Fruit fly (Drosophila melanogaster) whole organism: ENCODE data around the gene emc.
A peak's percentile ranks its signal among the peaks of the same experiment; 100 is the strongest.

Experiments
- CG8478 ChIP-seq: fragments of >200 bp; optimal IDR thresholded peaks from 2 replicates; lab custom pipeline; 2018; ENCODE audit warnings: inconsistent platforms
- Dll ChIP-seq: fragments of >200 bp; optimal IDR thresholded peaks from 2 replicates; lab custom pipeline; 2017
- EcR ChIP-seq, 2 experiments: fragments of >200 bp; optimal IDR thresholded peaks; 2 replicates each; lab custom pipeline; 2017; ENCODE audit warnings: missing biosample characterization in 2 of 2, missing genetic modification characterization in 2 of 2, missing genetic modification reagents in 2 of 2
- pan ChIP-seq: fragments of >200 bp; optimal IDR thresholded peaks from 2 replicates; lab custom pipeline; 2017
- psq ChIP-seq: fragments of >200 bp; optimal IDR thresholded peaks from 2 replicates; lab custom pipeline; 2017
- usp ChIP-seq: fragments of >200 bp; optimal IDR thresholded peaks from 2 replicates; lab custom pipeline; 2017; ENCODE audit warnings: missing biosample characterization, missing genetic modification characterization, mixed read lengths

Gene emc

dm6 chr3L:749199-749538, at the start of gene emc:
emc (plus strand) TSS chr3L:749400.
- TF ChIP-seq pan (lab: Kevin White, UChicago) (no peak), psq (no peak), usp (GFP tag; lab: Kevin White, UChicago) (no peak), Dll (peak; percentile 10), EcR (GFP tag; optimal IDR thresholded peaks at IDR 0.05; lab: Kevin White, UChicago) (no peak)

- no peak for TF ChIP-seq psq
- no peak for TF ChIP-seq EcR (GFP tag; optimal IDR thresholded peaks at IDR 0.05; lab: Kevin White, UChicago)
- TF ChIP-seq pan (lab: Kevin White, UChicago) = no peak
Observed at dm6 chr3L:700160-700917, 48.9 kb upstream of the emc start.

DNA sequence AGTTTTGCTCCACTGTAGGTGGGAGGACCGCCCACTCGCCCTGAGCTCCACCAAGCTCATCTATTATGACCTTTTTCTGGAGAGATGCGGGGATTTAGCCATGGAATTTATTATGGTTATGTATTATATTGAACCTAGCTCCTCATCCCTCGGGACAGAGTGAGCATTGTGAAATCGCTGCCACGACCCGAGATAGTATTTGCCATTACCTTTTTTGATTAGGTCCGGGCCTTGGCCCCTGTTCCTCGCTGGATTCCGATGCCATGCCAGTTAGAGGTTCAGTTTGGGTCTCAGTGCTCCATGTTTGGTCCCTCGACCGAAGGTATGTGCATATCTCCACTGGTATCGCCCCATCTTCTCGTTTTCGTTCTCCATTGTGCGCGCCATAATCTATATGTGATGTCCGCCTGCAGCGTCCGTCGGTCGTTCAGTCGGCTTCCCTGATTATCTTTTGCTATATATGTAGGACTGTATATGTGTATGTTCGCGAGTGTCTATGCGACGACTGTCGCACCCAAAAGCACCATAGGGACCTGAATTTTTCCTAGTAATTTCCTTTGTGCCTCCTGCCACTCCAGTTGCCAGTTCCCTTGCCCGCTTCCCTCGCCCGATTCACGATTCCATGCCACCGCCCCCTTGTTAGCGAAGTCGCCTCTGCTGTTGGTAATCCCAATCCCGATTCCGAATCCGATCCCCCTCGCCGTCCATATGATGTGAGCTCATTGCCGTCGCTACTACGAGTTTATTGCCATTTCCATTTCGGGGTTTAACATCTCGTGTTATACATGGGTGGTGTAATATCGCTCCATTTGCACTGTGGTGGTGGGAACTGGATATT, 47.2 kb upstream of the emc start:
- TF ChIP-seq CG8478 (lab: Kevin White, UChicago) (no peak), usp (GFP tag; lab: Kevin White, UChicago) (no peak), pan (lab: Kevin White, UChicago) (no peak), Dll (no peak), EcR (GFP tag; optimal IDR thresholded peaks at IDR 0.05; lab: Kevin White, UChicago) (no peak), psq (no peak)

DNA sequence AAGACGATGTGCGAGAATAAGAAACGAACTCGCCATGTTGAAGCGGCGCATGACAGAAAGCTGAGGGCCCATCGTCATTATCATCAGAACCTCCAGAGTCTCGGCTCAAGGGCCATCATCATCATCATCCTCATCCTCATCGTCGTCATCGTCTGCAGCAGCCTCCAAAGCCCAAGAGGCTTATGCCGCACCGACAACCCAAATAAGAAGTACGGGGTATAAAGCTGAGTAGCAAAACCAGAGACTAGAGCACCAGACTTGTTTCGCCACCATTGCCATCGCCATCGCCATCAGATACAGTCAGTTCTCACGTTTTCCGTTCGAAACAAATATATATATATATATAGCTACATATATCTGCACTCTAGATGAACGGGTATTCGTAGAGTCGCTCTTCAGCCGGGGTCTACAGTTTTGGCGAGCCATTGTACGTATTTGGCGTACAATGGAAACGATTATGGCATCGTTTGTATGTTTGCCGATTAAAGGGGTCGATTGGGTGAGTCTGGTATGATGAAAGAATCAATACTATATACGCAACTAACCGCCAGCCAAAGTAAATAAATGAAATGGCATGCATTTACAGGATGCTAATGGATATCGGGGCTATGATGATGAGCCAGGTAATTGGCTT, 45.9 kb upstream of the emc start:
- no peak for TF ChIP-seq CG8478 (lab: Kevin White, UChicago)
- no peak for TF ChIP-seq psq
- TF ChIP-seq EcR (GFP tag; optimal IDR thresholded peaks at IDR 0.05; lab: Kevin White, UChicago) = no peak
- no peak for TF ChIP-seq pan (lab: Kevin White, UChicago)
- TF ChIP-seq Dll = no peak
- TF ChIP-seq usp (GFP tag; lab: Kevin White, UChicago) = no peak

DNA sequence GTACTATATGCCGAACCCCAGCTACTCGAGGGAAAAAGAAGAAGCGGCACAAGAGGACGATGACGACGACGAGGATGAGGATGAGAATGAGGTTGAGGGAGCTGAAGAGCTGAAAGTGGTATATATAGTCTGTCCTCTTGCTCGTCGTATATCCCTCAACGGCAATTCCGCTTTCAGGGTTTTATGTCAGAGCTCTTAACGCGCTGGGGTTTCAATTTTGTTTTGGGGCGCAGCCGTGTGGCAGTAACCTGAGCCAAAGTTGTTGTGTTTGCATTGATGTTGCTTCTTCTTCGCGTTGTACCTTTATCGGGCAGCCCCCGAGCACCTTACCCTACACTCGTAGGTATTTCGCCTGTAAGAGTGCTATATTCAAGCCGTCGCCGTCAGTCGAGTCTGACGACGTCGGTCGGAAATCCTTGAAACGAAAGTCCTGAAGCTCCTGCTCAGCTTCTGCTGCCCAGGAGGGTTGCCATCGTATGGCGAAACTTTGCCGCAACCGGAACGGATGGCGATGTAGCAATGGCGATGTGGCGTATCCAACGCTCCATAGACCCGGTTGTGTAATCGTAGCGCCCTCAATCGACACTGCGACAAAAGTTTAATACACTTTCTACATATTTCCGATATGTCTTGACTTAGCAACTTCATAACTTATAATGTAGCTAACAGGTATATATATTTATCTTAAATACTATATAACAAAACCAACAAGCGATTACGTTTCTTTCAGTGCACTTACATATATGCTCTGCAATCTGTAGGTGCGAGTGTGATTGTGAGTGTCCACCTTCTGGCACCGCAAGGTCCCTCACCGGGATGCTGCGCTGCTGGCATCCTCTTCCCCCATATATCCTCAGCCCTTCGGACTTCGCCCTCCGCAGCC, 44.3 kb upstream of the emc start:
- no peak for TF ChIP-seq pan (lab: Kevin White, UChicago)
- no peak for TF ChIP-seq EcR (GFP tag; optimal IDR thresholded peaks at IDR 0.05; lab: Kevin White, UChicago)
- TF ChIP-seq usp (GFP tag; lab: Kevin White, UChicago) = no peak
- no peak for TF ChIP-seq psq
- no peak for TF ChIP-seq CG8478 (lab: Kevin White, UChicago)
- no peak for TF ChIP-seq Dll

DNA sequence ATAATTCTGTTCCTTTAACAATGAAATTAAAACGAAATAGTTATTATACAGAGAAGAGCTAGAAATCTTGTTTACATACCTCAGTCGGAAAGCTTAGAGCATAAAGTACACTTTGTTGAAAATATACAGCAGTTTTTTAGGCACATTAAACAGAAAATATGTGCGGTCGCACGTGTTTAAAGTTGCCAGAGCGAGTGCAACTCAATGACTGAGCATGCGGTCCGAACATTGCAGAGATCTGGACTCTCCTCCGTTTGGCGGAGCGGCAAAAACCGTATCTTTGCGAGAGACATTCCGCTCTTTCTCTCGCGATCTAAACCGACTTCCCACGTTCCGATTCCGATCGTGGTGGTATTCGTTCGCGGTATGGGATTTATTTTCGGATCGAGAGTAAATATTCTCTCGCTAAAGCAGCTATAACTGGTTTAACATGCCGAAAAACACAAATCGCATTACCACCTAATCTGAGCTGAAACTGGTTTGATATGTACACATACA, 41.2 kb upstream of the emc start, which contains the start of gene CG13895:
CG13895 (minus strand) TSS at position 214 of the 498 bp plus-strand sequence.
- TF ChIP-seq EcR (GFP tag; optimal IDR thresholded peaks at IDR 0.05; lab: Kevin White, UChicago) = no peak
- no peak for TF ChIP-seq pan (lab: Kevin White, UChicago)

DNA sequence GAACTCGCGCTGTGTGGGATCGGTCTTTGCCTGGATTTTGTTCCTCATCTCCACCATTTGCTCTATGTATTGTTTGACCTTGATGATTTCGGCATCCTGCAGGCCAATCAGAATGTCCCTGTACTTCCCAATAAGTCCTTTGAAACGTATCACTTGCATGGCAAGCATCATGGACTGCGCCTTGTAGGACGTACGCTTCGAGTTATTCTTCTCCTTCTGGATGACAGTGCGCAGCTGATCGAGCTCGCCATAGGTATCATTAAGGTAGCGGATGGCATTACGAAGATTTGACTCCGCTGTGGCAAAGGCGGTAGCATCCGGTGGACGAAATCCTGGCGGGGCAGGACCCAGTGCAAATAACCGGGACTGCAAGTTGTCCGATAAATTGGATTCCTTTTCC, 39.3 kb upstream of the emc start:
- TF ChIP-seq pan (lab: Kevin White, UChicago) (no peak), usp (GFP tag; lab: Kevin White, UChicago) (no peak), EcR (GFP tag; optimal IDR thresholded peaks at IDR 0.05; lab: Kevin White, UChicago) (no peak), Dll (no peak), psq (no peak), CG8478 (lab: Kevin White, UChicago) (no peak)

DNA sequence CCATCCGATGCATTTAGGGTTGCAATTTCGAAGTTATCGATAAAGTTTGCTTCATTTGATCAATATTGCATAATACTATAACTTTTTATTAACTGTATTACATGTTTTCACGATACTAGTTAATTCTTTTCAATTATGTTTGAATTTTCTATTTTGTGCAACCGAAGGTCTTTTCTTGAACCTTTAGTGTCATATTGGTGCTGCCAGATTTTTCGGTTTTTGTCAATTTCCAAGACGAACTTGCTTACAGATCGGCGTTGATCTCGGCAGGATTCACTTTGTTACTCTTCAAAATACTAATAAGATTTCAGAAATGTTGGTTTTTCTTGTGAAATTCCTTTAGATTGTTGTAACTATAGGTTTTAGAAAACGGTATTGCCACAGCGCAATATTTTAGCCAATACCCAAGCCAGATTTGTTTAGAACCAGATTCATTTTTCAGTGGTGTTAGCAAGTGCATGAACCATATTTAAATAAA, 38.8 kb upstream of the emc start, which contains the start of gene CkIIalpha-i3:
CkIIalpha-i3 (minus strand) TSS at position 263 of the 478 bp plus-strand sequence.
- TF ChIP-seq CG8478 (lab: Kevin White, UChicago) = no peak
- TF ChIP-seq pan (lab: Kevin White, UChicago) = no peak
- no peak for TF ChIP-seq Dll
- TF ChIP-seq EcR (GFP tag; optimal IDR thresholded peaks at IDR 0.05; lab: Kevin White, UChicago) = no peak
- TF ChIP-seq psq = no peak
- TF ChIP-seq usp (GFP tag; lab: Kevin White, UChicago) = no peak

DNA sequence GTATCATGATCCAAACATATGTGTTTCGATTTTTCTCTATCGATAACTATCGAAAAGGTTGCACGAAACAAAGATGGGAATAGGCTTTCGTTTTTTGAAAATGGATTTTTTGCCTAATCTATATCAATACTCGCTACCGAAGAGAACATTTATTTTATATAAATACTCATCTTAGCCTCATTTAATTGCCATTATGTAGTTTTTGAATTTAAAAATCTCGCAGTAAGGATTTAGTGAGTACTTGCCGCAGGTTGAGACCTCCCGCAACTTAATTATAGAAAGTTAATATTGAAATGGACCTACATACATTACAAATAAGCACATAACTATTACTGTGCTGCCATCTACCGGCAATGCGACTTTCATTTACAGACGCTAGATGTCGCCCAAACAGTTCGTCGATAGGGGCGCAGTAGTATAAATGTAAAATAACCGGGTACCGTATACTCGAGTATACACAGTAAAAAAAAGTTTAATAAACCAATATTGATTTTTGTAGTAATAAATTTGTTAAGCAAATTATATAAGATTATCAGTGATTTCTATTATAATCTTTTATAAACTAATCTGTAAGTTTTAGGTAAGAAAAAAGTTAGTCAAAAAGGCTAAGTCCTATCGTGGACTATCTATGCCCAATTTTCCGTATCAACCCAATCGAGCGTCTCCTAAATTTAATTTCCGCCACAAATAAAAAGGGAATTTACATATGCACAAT, 37.2 kb upstream of the emc start, which contains the start of gene CG13896:
CG13896 (minus strand) TSS at position 12 of the 715 bp plus-strand sequence.
- TF ChIP-seq CG8478 (lab: Kevin White, UChicago) (peak; percentile 1), pan (lab: Kevin White, UChicago) (no peak)

dm6 chr3L:716078-716477, 33.1 kb upstream of the emc start:
- TF ChIP-seq usp (GFP tag; lab: Kevin White, UChicago) (no peak), CG8478 (lab: Kevin White, UChicago) (no peak), EcR (GFP tag; optimal IDR thresholded peaks at IDR 0.05; lab: Kevin White, UChicago) (no peak), pan (lab: Kevin White, UChicago) (no peak)
